Worm (Caenorhabditis elegans) whole organism, L1 larva: ENCODE results near the gene ZK829.3.
A peak's percentile ranks its signal among the peaks of the same experiment; 100 is the strongest.

Experiments used
- C16A3.4 ChIP-seq: fragments of 150-350 bp; optimal IDR thresholded peaks from 2 replicates; lab custom pipeline; 2014; ENCODE audit warnings: missing biosample characterization, missing genetic modification characterization
- F16B12.6 ChIP-seq: fragments of 150-350 bp; optimal IDR thresholded peaks from 2 replicates; lab custom pipeline; 2014; ENCODE audit warnings: missing biosample characterization, missing genetic modification characterization
- ama-1 ChIP-seq: fragments of 150-350 bp; optimal IDR thresholded peaks from 2 replicates; lab custom pipeline; 2014
- blmp-1 ChIP-seq: fragments of 150-350 bp; optimal IDR thresholded peaks from 2 replicates; lab custom pipeline; 2014; ENCODE audit warnings: missing biosample characterization, missing genetic modification characterization
- ceh-63 ChIP-seq: fragments of 200-800 bp; sonication (Bioruptor generic); optimal IDR thresholded peaks from 2 replicates; lab custom pipeline; 2018; ENCODE audit warnings: mild to moderate bottlenecking, missing genetic modification characterization, missing compliant biosample characterization
- ceh-8 ChIP-seq: fragments of 200-800 bp; sonication (Bioruptor generic); optimal IDR thresholded peaks from 2 replicates; lab custom pipeline; 2018; ENCODE audit warnings: mild to moderate bottlenecking, missing genetic modification characterization, moderate library complexity, missing compliant biosample characterization
- efl-1 ChIP-seq, 4 experiments: fragments of 150-350 bp; optimal IDR thresholded peaks in 3 of 4; peaks in 1 of 4; 1 replicate in 1 of 4; 2 replicates in 3 of 4; lab custom pipeline; 2014; ENCODE audit warnings: missing biosample characterization in 2 of 4, missing genetic modification characterization in 2 of 4, missing genetic modification reagents in 2 of 4
- elt-2 ChIP-seq: sonication (generic microtip); optimal IDR thresholded peaks from 2 replicates; lab custom pipeline; 2016; ENCODE audit warnings: missing genetic modification characterization, mild to moderate bottlenecking, inconsistent platforms, missing compliant biosample characterization, missing genetic modification reagents
- elt-3 ChIP-seq, 6 experiments: fragments of 150-350 bp in 1 of 6; sonication (generic microtip); optimal IDR thresholded peaks; 2 replicates each; lab custom pipeline; 2017 to 2018; ENCODE audit warnings: missing biosample characterization in 6 of 6, missing genetic modification characterization in 6 of 6, inconsistent platforms in 1 of 6
- ets-5 ChIP-seq: fragments of 200-800 bp; sonication (Bioruptor generic); IDR thresholded peaks from 2 replicates; pipeline ENCODE4 v1.3.6; 2022; ENCODE audit warnings: missing genetic modification characterization, missing compliant biosample characterization
- fkh-4 ChIP-seq: sonication (generic microtip); optimal IDR thresholded peaks from 2 replicates; lab custom pipeline; 2016; ENCODE audit warnings: missing compliant biosample characterization, missing genetic modification characterization, borderline replicate concordance
- fkh-8 ChIP-seq: sonication (generic microtip); optimal IDR thresholded peaks from 2 replicates; lab custom pipeline; 2016; ENCODE audit warnings: mild to moderate bottlenecking, missing genetic modification characterization, missing compliant biosample characterization
- fos-1 ChIP-seq: fragments of 150-350 bp; optimal IDR thresholded peaks from 2 replicates; lab custom pipeline; 2014; ENCODE audit warnings: missing biosample characterization, missing genetic modification characterization
- grh-1 ChIP-seq: fragments of 200-800 bp; sonication (Bioruptor generic); IDR thresholded peaks from 2 replicates; pipeline ENCODE4 v1.3.6; 2022; ENCODE audit warnings: missing genetic modification reagents, missing genetic modification characterization, missing compliant biosample characterization
- hlh-17 ChIP-seq: fragments of 200-800 bp; sonication (Bioruptor generic); optimal IDR thresholded peaks from 2 replicates; lab custom pipeline; 2018; ENCODE audit warnings: missing genetic modification characterization, mild to moderate bottlenecking, missing compliant biosample characterization, moderate library complexity, borderline replicate concordance
- hlh-4 ChIP-seq: sonication (generic microtip); optimal IDR thresholded peaks from 2 replicates; lab custom pipeline; 2016; ENCODE audit warnings: mild to moderate bottlenecking, missing genetic modification characterization, missing compliant biosample characterization
- irx-1 ChIP-seq: sonication (generic microtip); optimal IDR thresholded peaks from 2 replicates; lab custom pipeline; 2016; ENCODE audit warnings: missing genetic modification characterization, missing compliant biosample characterization
- isw-1 ChIP-seq: fragments of 200-800 bp; sonication (Bioruptor generic); IDR thresholded peaks from 2 replicates; pipeline ENCODE4 v1.3.6; 2022; ENCODE audit warnings: missing genetic modification characterization, missing compliant biosample characterization
- jun-1 ChIP-seq: fragments of 150-350 bp; optimal IDR thresholded peaks from 2 replicates; lab custom pipeline; 2014; ENCODE audit warnings: missing biosample characterization, missing genetic modification reagents, missing genetic modification characterization
- lin-14 ChIP-seq: fragments of 200-800 bp; sonication (Bioruptor generic); optimal IDR thresholded peaks from 2 replicates; lab custom pipeline; 2018; ENCODE audit warnings: mild to moderate bottlenecking, missing genetic modification characterization, moderate library complexity, missing compliant biosample characterization
- lin-15B ChIP-seq: fragments of 150-350 bp; sonication (generic microtip); optimal IDR thresholded peaks from 3 replicates; lab custom pipeline; 2014; ENCODE audit warnings: missing biosample characterization, missing genetic modification characterization
- lin-35 ChIP-seq, 2 experiments: fragments of 150-350 bp; optimal IDR thresholded peaks; 2 replicates each; lab custom pipeline; 2014; ENCODE audit warnings: missing biosample characterization in 2 of 2, missing genetic modification characterization in 2 of 2, missing genetic modification reagents in 2 of 2
- lin-39 ChIP-seq: fragments of 150-350 bp; optimal IDR thresholded peaks from 2 replicates; lab custom pipeline; 2014; ENCODE audit warnings: missing biosample characterization, missing genetic modification reagents, missing genetic modification characterization
- lir-3 ChIP-seq: sonication (generic microtip); optimal IDR thresholded peaks from 2 replicates; lab custom pipeline; 2016; ENCODE audit warnings: mild to moderate bottlenecking, missing genetic modification characterization, moderate library complexity, missing compliant biosample characterization; ENCODE audit not compliant: poor library complexity
- nhr-237 ChIP-seq: fragments of 150-350 bp; optimal IDR thresholded peaks from 2 replicates; lab custom pipeline; 2014; ENCODE audit warnings: missing biosample characterization, missing genetic modification characterization
- nhr-28 ChIP-seq: fragments of 150-350 bp; optimal IDR thresholded peaks from 2 replicates; lab custom pipeline; 2014; ENCODE audit warnings: missing biosample characterization, missing genetic modification characterization
- nhr-71 ChIP-seq: sonication (generic microtip); optimal IDR thresholded peaks from 2 replicates; lab custom pipeline; 2016; ENCODE audit warnings: mild to moderate bottlenecking, missing genetic modification characterization, moderate library complexity, missing compliant biosample characterization
- nhr-76 ChIP-seq: sonication (generic microtip); optimal IDR thresholded peaks from 2 replicates; lab custom pipeline; 2017; ENCODE audit warnings: missing biosample characterization, missing genetic modification characterization
- nhr-85 ChIP-seq: sonication (generic microtip); peaks from one replicate; lab custom pipeline; 2016; ENCODE audit warnings: missing genetic modification characterization, inconsistent platforms, missing compliant biosample characterization
- nhr-90 ChIP-seq: sonication (generic microtip); optimal IDR thresholded peaks from 2 replicates; lab custom pipeline; 2016; ENCODE audit warnings: mild to moderate bottlenecking, missing genetic modification characterization, missing compliant biosample characterization; ENCODE audit not compliant: poor library complexity
- pqm-1 ChIP-seq: sonication (generic microtip); optimal IDR thresholded peaks from 3 replicates; lab custom pipeline; 2017; ENCODE audit warnings: missing biosample characterization, missing genetic modification characterization
- rnt-1 ChIP-seq: sonication (generic microtip); optimal IDR thresholded peaks from 2 replicates; lab custom pipeline; 2016; ENCODE audit warnings: mild to moderate bottlenecking, missing genetic modification characterization, moderate library complexity, missing compliant biosample characterization
- snpc-4 ChIP-seq: fragments of 150-350 bp; optimal IDR thresholded peaks from 2 replicates; lab custom pipeline; 2014; ENCODE audit warnings: missing biosample characterization, missing genetic modification characterization
- sptf-1 ChIP-seq: fragments of 150-350 bp; optimal IDR thresholded peaks from 2 replicates; lab custom pipeline; 2014; ENCODE audit warnings: missing biosample characterization, missing genetic modification characterization
- sup-37 ChIP-seq: fragments of 200-800 bp; sonication (Bioruptor generic); optimal IDR thresholded peaks from 2 replicates; lab custom pipeline; 2018; ENCODE audit warnings: mild to moderate bottlenecking, missing genetic modification characterization, missing compliant biosample characterization
- unc-130 ChIP-seq: fragments of 150-350 bp; optimal IDR thresholded peaks from 2 replicates; lab custom pipeline; 2017; ENCODE audit warnings: missing biosample characterization, missing genetic modification characterization, inconsistent platforms
- unc-30 ChIP-seq: sonication (generic microtip); optimal IDR thresholded peaks from 2 replicates; lab custom pipeline; 2017; ENCODE audit warnings: missing biosample characterization, missing genetic modification characterization
- ztf-11 ChIP-seq, 2 experiments: sonication (generic microtip); optimal IDR thresholded peaks; 2 replicates each; lab custom pipeline; 2016 to 2017; ENCODE audit warnings: missing genetic modification characterization in 2 of 2, missing biosample characterization in 1 of 2, missing compliant biosample characterization in 1 of 2

ZK829.3 gene

DNA sequence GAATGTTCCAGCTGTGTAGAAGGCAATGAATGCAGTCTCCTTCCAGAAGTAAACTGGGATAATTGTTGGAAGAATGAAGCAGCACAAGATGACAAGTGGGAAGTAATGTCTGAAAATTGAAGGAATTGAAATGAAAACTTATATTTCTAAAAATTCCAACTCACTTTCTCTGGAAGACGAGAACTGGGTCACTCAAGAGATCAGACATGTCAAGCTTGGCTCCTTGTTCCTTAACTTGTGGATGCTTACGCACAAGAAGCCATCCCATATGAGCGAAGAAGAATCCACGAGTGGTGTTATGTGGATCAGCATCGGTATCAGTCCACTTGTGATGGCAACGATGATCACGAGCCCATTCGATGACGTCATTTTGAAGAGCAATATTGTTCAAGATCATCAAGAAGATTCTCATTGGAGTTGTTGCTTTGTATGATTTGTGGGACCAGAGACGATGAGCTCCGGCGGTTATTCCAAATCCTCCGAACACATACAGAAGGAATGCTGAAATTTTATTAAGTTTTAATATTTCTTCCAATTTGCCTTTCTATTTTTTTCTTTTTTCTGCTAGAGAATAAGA, 31.2 kb downstream of the ZK829.3 start:
- TF ChIP-seq efl-1 (optimal IDR thresholded peaks at IDR 0.05; lab: Kevin White, UChicago) = no peak
- TF ChIP-seq efl-1 (GFP tag; optimal IDR thresholded peaks at IDR 0.05 in 1 of 2; lab: Kevin White, UChicago) = peak in 1 of 2 experiments; percentile 84
- no peak for TF ChIP-seq C16A3.4
- no peak for TF ChIP-seq fkh-8 (tag; lab: Kevin White, UChicago)
- no peak for TF ChIP-seq grh-1 (GFP tag; lab: Robert Waterston, UW)
- TF ChIP-seq irx-1 = no peak

DNA sequence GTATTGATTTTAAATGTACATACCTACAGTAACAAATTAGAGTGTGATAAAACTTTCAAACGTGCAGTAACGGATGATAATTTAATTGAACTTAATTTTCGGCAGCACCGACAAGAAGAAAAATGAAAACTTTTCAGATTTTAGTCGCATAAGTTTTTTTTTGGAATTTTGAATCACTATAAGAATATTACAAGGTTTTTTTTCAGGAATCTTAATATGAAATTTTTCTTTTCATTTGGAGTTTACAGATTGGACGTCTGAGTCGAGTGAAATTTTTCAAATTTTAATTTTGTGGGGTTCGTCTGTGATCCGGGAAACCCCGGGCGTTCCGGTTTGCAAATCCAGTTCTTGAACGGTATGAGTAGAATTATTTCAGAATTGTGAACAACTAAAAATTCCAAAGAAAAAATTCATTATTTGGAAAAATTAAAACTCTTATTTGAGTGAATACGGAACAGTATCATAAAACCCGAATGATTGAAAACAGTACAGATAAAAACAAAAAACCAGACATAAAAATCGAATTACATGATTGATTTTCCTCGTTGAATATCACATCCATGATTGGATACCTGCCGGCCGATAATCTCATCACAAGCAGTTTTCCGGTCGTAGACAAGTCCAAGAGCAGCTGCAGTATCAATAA, 32.1 kb downstream of the ZK829.3 start:
- no peak for TF ChIP-seq unc-130
- no peak for TF ChIP-seq nhr-237 (tag; lab: Kevin White, UChicago)
- TF ChIP-seq elt-2 (tag; lab: Kevin White, UChicago) = peak; percentile 46
- peak; percentile 26 for TF ChIP-seq nhr-71 (tag; lab: Kevin White, UChicago)
- no peak for TF ChIP-seq elt-3 (tag; optimal IDR thresholded peaks at IDR 0.05; lab: Kevin White, UChicago)
- no peak for TF ChIP-seq sup-37
- no peak for TF ChIP-seq pqm-1 (tag; lab: Kevin White, UChicago)
- TF ChIP-seq fos-1 = no peak
- no peak for TF ChIP-seq ama-1 (lab: Kevin White, UChicago)
- no peak for TF ChIP-seq jun-1 (tag; lab: Kevin White, UChicago)
- no peak for TF ChIP-seq efl-1 (optimal IDR thresholded peaks at IDR 0.05; lab: Kevin White, UChicago)
- peak in 1 of 2 experiments; percentile 55 for TF ChIP-seq efl-1 (GFP tag; optimal IDR thresholded peaks at IDR 0.05 in 1 of 2; lab: Kevin White, UChicago)
- peak in 1 of 2 experiments; percentile 13 for TF ChIP-seq lin-35 (GFP tag; optimal IDR thresholded peaks at IDR 0.05; lab: Kevin White, UChicago)
- TF ChIP-seq lin-14 (GFP tag; lab: Kevin White, UChicago) = no peak
- TF ChIP-seq rnt-1 (tag; lab: Kevin White, UChicago) = no peak
- no peak for TF ChIP-seq snpc-4 (tag; lab: Kevin White, UChicago)
- no peak for TF ChIP-seq ets-5
- no peak for TF ChIP-seq nhr-90 (tag; lab: Kevin White, UChicago)
- TF ChIP-seq hlh-4 (tag; lab: Kevin White, UChicago) = no peak
- TF ChIP-seq unc-30 (tag; lab: Kevin White, UChicago) = no peak
- TF ChIP-seq nhr-76 = no peak

DNA sequence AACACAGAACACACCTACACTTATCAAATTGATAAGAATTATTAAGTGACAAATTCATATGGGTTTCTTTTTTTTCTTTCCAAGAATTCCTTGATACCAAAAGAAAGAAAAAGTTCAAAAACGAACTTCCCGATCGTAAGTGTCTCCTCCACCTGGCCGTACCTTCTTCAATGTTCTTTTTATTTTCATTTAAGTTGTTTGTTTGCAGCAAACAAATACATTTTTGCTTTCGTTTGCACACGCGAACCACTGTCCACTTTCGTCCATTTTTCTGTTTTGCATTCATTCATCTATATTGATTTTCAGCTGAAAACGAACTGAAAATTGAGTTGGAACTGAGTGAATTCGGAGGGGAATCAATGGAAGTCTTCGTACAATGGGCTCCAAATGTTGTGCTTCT, 33.8 kb downstream of the ZK829.3 start, which contains the start of gene VZK822L.2:
TSS of gene VZK822L.2 (plus strand) at position 301 of the 400 bp plus-strand sequence.
- no peak for TF ChIP-seq efl-1 (optimal IDR thresholded peaks at IDR 0.05; lab: Kevin White, UChicago)
- peak in 1 of 2 experiments; percentile 19 for TF ChIP-seq efl-1 (GFP tag; optimal IDR thresholded peaks at IDR 0.05 in 1 of 2; lab: Kevin White, UChicago)
- no peak for TF ChIP-seq lir-3 (tag; lab: Kevin White, UChicago)

DNA sequence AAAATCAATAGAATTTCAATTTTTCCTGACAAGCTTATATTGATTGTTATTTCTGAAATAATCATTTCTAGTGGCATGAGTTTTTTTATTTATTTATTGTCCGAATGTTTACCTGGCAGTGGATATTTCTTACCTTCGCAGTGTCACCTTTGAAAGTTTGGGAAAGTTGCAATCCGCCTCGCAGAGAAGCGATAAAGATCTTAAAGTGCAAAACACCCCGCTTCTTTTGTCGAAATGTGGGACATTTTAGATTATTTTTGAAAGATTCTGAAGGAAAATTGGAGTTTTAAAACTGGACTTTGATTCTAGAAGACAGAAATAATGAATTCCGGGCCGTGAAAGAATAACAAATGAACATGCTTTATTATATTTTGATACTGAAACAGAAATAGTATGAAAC, 36.8 kb downstream of the ZK829.3 start:
- peak; percentile 55 for TF ChIP-seq blmp-1 (tag; lab: Kevin White, UChicago)
- TF ChIP-seq efl-1 (optimal IDR thresholded peaks at IDR 0.05; lab: Kevin White, UChicago) = no peak
- peak in 1 of 2 experiments; percentile 12 for TF ChIP-seq efl-1 (GFP tag; optimal IDR thresholded peaks at IDR 0.05 in 1 of 2; lab: Kevin White, UChicago)
- TF ChIP-seq hlh-4 (tag; lab: Kevin White, UChicago) = no peak

DNA sequence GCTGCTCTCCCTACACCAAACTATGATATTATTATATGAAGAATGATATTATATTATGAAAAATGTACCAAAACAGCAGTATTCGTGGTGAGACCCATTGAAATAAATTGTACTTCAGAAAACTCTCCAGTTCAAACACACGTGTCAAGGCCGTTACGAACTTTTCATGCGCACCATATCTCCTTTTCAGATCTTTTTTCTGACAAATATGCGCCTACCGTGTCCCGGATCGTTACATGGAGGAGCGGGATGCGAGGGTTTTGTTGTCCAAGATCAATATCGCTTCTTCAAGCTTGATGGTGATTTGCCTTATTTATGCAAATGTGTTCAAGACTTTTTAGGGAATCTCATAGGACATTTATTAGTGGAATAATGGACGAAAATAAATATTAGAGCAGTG, 41.8 kb downstream of the ZK829.3 start:
- no peak for TF ChIP-seq fkh-4 (tag; lab: Kevin White, UChicago)
- TF ChIP-seq lin-14 (GFP tag; lab: Kevin White, UChicago) = peak; percentile 9
- no peak for TF ChIP-seq F16B12.6 (tag; lab: Kevin White, UChicago)
- TF ChIP-seq ceh-63 = no peak
- TF ChIP-seq isw-1 (GFP tag; lab: Robert Waterston, UW) = no peak
- no peak for TF ChIP-seq lin-15B (tag; lab: Kevin White, UChicago)
- no peak for TF ChIP-seq lin-39 (tag; lab: Kevin White, UChicago)
- no peak for TF ChIP-seq irx-1
- TF ChIP-seq pqm-1 (tag; lab: Kevin White, UChicago) = no peak
- TF ChIP-seq ztf-11 (tag; optimal IDR thresholded peaks at IDR 0.05; lab: Kevin White, UChicago) = no peak
- TF ChIP-seq ceh-8 (GFP tag; lab: Kevin White, UChicago) = no peak
- TF ChIP-seq hlh-17 (GFP tag; lab: Kevin White, UChicago) = no peak
- no peak for TF ChIP-seq sptf-1 (tag; lab: Kevin White, UChicago)
- no peak for TF ChIP-seq nhr-28 (tag; lab: Kevin White, UChicago)
- TF ChIP-seq nhr-85 (tag; lab: Kevin White, UChicago) = peak; percentile 64
